Worm (Caenorhabditis elegans): ENCODE results near the gene srw-6.

ce11 chrV:3811541-3811940 lies 3.1 kb downstream of the srw-6 start, which contains the start of gene scl-13:
- TF ChIP-seq nhr-76 (tag; optimal IDR thresholded peaks at IDR 0.05): no peak
- no peak for TF ChIP-seq zag-1 (tag; optimal IDR thresholded peaks at IDR 0.05)
- TF ChIP-seq ama-1 (optimal IDR thresholded peaks at IDR 0.05): no peak
